Comparison of ENCODE assay signal across 2 worm cellular contexts in genomic region chrII:10449707-10450106, ce11.
TF ChIP-seq lines count a peak whose summit lies in the region.

lin-56 (plus strand) TSS chrII:10450007.

TF ChIP-seq in whole organism, L4 larva, 104 proteins besides CTCF, POLR2A, EP300 and RAD21:
- TF ChIP-seq aha-1 (tag; lab: Kevin White, UChicago) (peak; percentile 54), ctbp-1 (GFP tag; IDR thresholded peaks at IDR 0.05; lab: Robert Waterston, UW) (no peak)

TF ChIP-seq in whole organism, young adult, 124 proteins besides CTCF, POLR2A, EP300 and RAD21:
- TF ChIP-seq let-526 (GFP tag; IDR thresholded peaks at IDR 0.05; lab: Robert Waterston, UW): peak; percentile 63; the same call in 1 of the 2 replicates
- TF ChIP-seq efl-1 (GFP tag; optimal IDR thresholded peaks at IDR 0.05; lab: Kevin White, UChicago): no peak
- TF ChIP-seq nfyb-1 (GFP tag; IDR thresholded peaks at IDR 0.05; lab: Robert Waterston, UW): 0 out of 2 replicates have a peak, but pooled peaks have one; percentile 16
- TF ChIP-seq madf-3 (GFP tag; IDR thresholded peaks at IDR 0.05; lab: Robert Waterston, UW): no peak
- TF ChIP-seq B0261.1 (tag; optimal IDR thresholded peaks at IDR 0.05; lab: Kevin White, UChicago): no peak
- no peak for TF ChIP-seq F39B2.1 (GFP tag; IDR thresholded peaks at IDR 0.05; lab: Robert Waterston, UW)
- no peak for TF ChIP-seq F33H1.4 (GFP tag; IDR thresholded peaks at IDR 0.05; lab: Robert Waterston, UW)
- no peak for TF ChIP-seq F22D6.2 (tag; optimal IDR thresholded peaks at IDR 0.05; lab: Kevin White, UChicago)
- TF ChIP-seq xnd-1 (tag; optimal IDR thresholded peaks at IDR 0.05; lab: Kevin White, UChicago): no peak
